Worm (Caenorhabditis elegans): ENCODE results near the gene pgp-7.

ce11 chrX:10888201-10888600, 18.2 kb upstream of the pgp-7 start, which contains the start of gene F47B10.6:
- TF ChIP-seq hif-1 (tag; optimal IDR thresholded peaks at IDR 0.05) (no peak), aly-2 (tag; optimal IDR thresholded peaks at IDR 0.05) (no peak), ama-1 (optimal IDR thresholded peaks at IDR 0.05) (no peak), mep-1 (tag; optimal IDR thresholded peaks at IDR 0.05) (no peak), dve-1 (tag; optimal IDR thresholded peaks at IDR 0.05; ENCODE audit: insufficient read depth) (no peak), madf-9 (GFP tag; conservative IDR thresholded peaks at IDR 0.05) (no peak), nhr-76 (tag; optimal IDR thresholded peaks at IDR 0.05) (no peak), lin-13 (GFP tag; optimal IDR thresholded peaks at IDR 0.05) (no peak), ces-1 (GFP tag; optimal IDR thresholded peaks at IDR 0.05) (no peak), R02D3.7 (tag; optimal IDR thresholded peaks at IDR 0.05) (no peak), pqm-1 (tag; optimal IDR thresholded peaks at IDR 0.05) (no peak), skn-1 (tag; optimal IDR thresholded peaks at IDR 0.05) (no peak), F44E2.7 (GFP tag; IDR thresholded peaks at IDR 0.05) (no peak)

Data from whole organism, L4 larva.